Fruit fly (Drosophila melanogaster) whole organism, embryonic: ENCODE results near the gene CG33795.

ENCODE experiments used
- Atf3 ChIP-seq: fragments of 200-800 bp; sonication (Bioruptor generic); optimal IDR thresholded peaks from 3 replicates; lab custom pipeline; 2016; ENCODE audit warnings: missing biosample characterization, missing genetic modification characterization
- Atf6 ChIP-seq: fragments of 200-800 bp; sonication (Bioruptor generic); IDR thresholded peaks from 2 replicates; pipeline ENCODE4 v1.3.6; 2022; ENCODE audit warnings: missing biosample characterization, missing genetic modification characterization
- B-H2 ChIP-seq: fragments of 200-800 bp; sonication (Bioruptor generic); optimal IDR thresholded peaks from 2 replicates; lab custom pipeline; 2018; ENCODE audit warnings: missing biosample characterization, mild to moderate bottlenecking, missing genetic modification characterization
- CG10209 ChIP-seq: fragments of 200-800 bp; sonication (Bioruptor generic); optimal IDR thresholded peaks from 3 replicates; lab custom pipeline; 2017; ENCODE audit warnings: missing biosample characterization, mild to moderate bottlenecking, missing genetic modification characterization, missing genetic modification reagents
- CG1603 ChIP-seq: fragments of 200-800 bp; sonication (Bioruptor generic); optimal IDR thresholded peaks from 2 replicates; lab custom pipeline; 2019; ENCODE audit warnings: missing biosample characterization, mild to moderate bottlenecking, missing genetic modification characterization, moderate library complexity
- CG16813 ChIP-seq: fragments of 200-800 bp; sonication (Bioruptor generic); IDR thresholded peaks from 3 replicates; pipeline ENCODE4 v1.3.6; 2022; ENCODE audit warnings: missing biosample characterization, missing genetic modification characterization; ENCODE audit not compliant: partially characterized antibody
- CG31365 ChIP-seq: fragments of 200-800 bp; sonication (Bioruptor generic); optimal IDR thresholded peaks from 2 replicates; lab custom pipeline; 2018; ENCODE audit warnings: missing biosample characterization, mild to moderate bottlenecking, missing genetic modification characterization
- CG33213 ChIP-seq: fragments of 200-800 bp; sonication (Bioruptor generic); optimal IDR thresholded peaks from 3 replicates; lab custom pipeline; 2016; ENCODE audit warnings: missing biosample characterization, missing genetic modification characterization
- CG3838 ChIP-seq: fragments of 200-800 bp; sonication (Bioruptor generic); optimal IDR thresholded peaks from 3 replicates; lab custom pipeline; 2016; ENCODE audit warnings: missing biosample characterization, missing genetic modification characterization
- CG42726 ChIP-seq: fragments of 200-800 bp; sonication (Bioruptor generic); IDR thresholded peaks from 2 replicates; pipeline ENCODE4 v1.3.6; 2022; ENCODE audit warnings: missing biosample characterization, missing genetic modification characterization; ENCODE audit not compliant: partially characterized antibody
- CG4282 ChIP-seq: fragments of 200-800 bp; sonication (Bioruptor generic); optimal IDR thresholded peaks from 2 replicates; lab custom pipeline; 2016; ENCODE audit warnings: missing biosample characterization, missing genetic modification characterization
- CG6683 ChIP-seq: fragments of 200-800 bp; sonication (Bioruptor generic); optimal IDR thresholded peaks from 2 replicates; lab custom pipeline; 2017; ENCODE audit warnings: missing biosample characterization, mild to moderate bottlenecking, missing genetic modification characterization, missing genetic modification reagents
- CG7745 ChIP-seq: fragments of 200-800 bp; sonication (Bioruptor generic); optimal IDR thresholded peaks from 2 replicates; lab custom pipeline; 2018; ENCODE audit warnings: missing biosample characterization, mild to moderate bottlenecking, missing genetic modification characterization, moderate library complexity
- CG9932 ChIP-seq: fragments of 200-800 bp; sonication (Bioruptor generic); IDR thresholded peaks from 2 replicates; pipeline ENCODE4 v1.3.6; 2022; ENCODE audit warnings: missing biosample characterization, missing genetic modification characterization
- D ChIP-seq, 2 experiments: fragments of 200-800 bp in 1 of 2; fragments of >200 bp in 1 of 2; sonication (Bioruptor generic) in 1 of 2; optimal IDR thresholded peaks; 2 replicates in 1 of 2; 3 replicates in 1 of 2; lab custom pipeline; 2017; ENCODE audit warnings: mild to moderate bottlenecking in 1 of 2, missing biosample characterization in 1 of 2, missing genetic modification characterization in 1 of 2, missing genetic modification reagents in 1 of 2
- Deaf1 ChIP-seq: fragments of 200-800 bp; optimal IDR thresholded peaks from 3 replicates; lab custom pipeline; 2019; ENCODE audit warnings: missing biosample characterization, mild to moderate bottlenecking, missing genetic modification characterization, moderate library complexity
- Gsc ChIP-seq: fragments of 200-800 bp; sonication (Bioruptor generic); IDR thresholded peaks from 2 replicates; pipeline ENCODE4 v1.3.6; 2022; ENCODE audit warnings: missing biosample characterization, missing genetic modification characterization
- HLH4C ChIP-seq: fragments of 200-800 bp; sonication (Bioruptor generic); IDR thresholded peaks from 3 replicates; pipeline ENCODE4 v1.3.6; 2022; ENCODE audit warnings: missing biosample characterization, missing genetic modification characterization; ENCODE audit not compliant: partially characterized antibody
- HLHmδ ChIP-seq: fragments of 200-800 bp; sonication (Bioruptor generic); optimal IDR thresholded peaks from 2 replicates; lab custom pipeline; 2018; ENCODE audit warnings: missing biosample characterization, mild to moderate bottlenecking, missing genetic modification characterization, moderate library complexity
- Hmr ChIP-seq: fragments of 200-800 bp; sonication (Bioruptor generic); optimal IDR thresholded peaks from 3 replicates; lab custom pipeline; 2017; ENCODE audit warnings: mild to moderate bottlenecking, missing biosample characterization, missing genetic modification reagents, missing genetic modification characterization
- Jarid2 ChIP-seq: fragments of 200-800 bp; sonication (Bioruptor generic); optimal IDR thresholded peaks from 3 replicates; lab custom pipeline; 2017; ENCODE audit warnings: mild to moderate bottlenecking, missing biosample characterization, missing genetic modification reagents, missing genetic modification characterization
- MBD-R2 ChIP-seq: fragments of 200-800 bp; sonication (Bioruptor generic); IDR thresholded peaks from 2 replicates; pipeline ENCODE4 v1.3.6; 2022; ENCODE audit warnings: missing biosample characterization, missing genetic modification characterization
- NFAT ChIP-seq: fragments of 200-800 bp; sonication (Bioruptor generic); IDR thresholded peaks from 2 replicates; pipeline ENCODE4 v1.3.6; 2022; ENCODE audit warnings: missing biosample characterization, missing genetic modification characterization
- Nf-YC ChIP-seq: fragments of 200-800 bp; optimal IDR thresholded peaks from 3 replicates; lab custom pipeline; 2019; ENCODE audit warnings: missing biosample characterization, mild to moderate bottlenecking, missing genetic modification characterization, moderate library complexity
- NfI ChIP-seq: fragments of 200-800 bp; sonication (Bioruptor generic); optimal IDR thresholded peaks from 3 replicates; lab custom pipeline; 2018; ENCODE audit warnings: missing biosample characterization, mild to moderate bottlenecking, missing genetic modification characterization, moderate library complexity
- Xrp1 ChIP-seq: fragments of 200-800 bp; sonication (Bioruptor generic); IDR thresholded peaks from 2 replicates; pipeline ENCODE4 v1.3.6; 2022; ENCODE audit warnings: missing biosample characterization, missing genetic modification characterization
- YL-1 ChIP-seq: fragments of 200-800 bp; sonication (Bioruptor generic); optimal IDR thresholded peaks from 3 replicates; lab custom pipeline; 2017; ENCODE audit warnings: missing biosample characterization, mild to moderate bottlenecking, missing genetic modification characterization
- btn ChIP-seq: fragments of 200-800 bp; sonication (Bioruptor generic); optimal IDR thresholded peaks from 2 replicates; lab custom pipeline; 2016; ENCODE audit warnings: missing biosample characterization, missing genetic modification characterization
- cwo ChIP-seq: fragments of 200-800 bp; sonication (Bioruptor generic); optimal IDR thresholded peaks from 3 replicates; lab custom pipeline; 2017; ENCODE audit warnings: missing biosample characterization, missing genetic modification characterization, mild to moderate bottlenecking, moderate library complexity, missing genetic modification reagents
- fd96Cb ChIP-seq: fragments of 200-800 bp; sonication (Bioruptor generic); optimal IDR thresholded peaks from 2 replicates; lab custom pipeline; 2018; ENCODE audit warnings: missing biosample characterization, mild to moderate bottlenecking, missing genetic modification characterization, moderate library complexity
- her ChIP-seq: fragments of 200-800 bp; sonication (Bioruptor generic); optimal IDR thresholded peaks from 2 replicates; lab custom pipeline; 2016; ENCODE audit warnings: missing biosample characterization, missing genetic modification characterization
- insv ChIP-seq, 2 experiments: fragments of 200-800 bp; sonication (Bioruptor generic); optimal IDR thresholded peaks; 3 replicates each; lab custom pipeline; 2016 to 2018; ENCODE audit warnings: missing biosample characterization in 2 of 2, missing genetic modification characterization in 2 of 2
- kni ChIP-seq: fragments of 200-800 bp; sonication (Bioruptor generic); optimal IDR thresholded peaks from 3 replicates; lab custom pipeline; 2017; ENCODE audit warnings: mild to moderate bottlenecking, missing biosample characterization, missing genetic modification reagents, missing genetic modification characterization
- luna ChIP-seq: fragments of 200-800 bp; sonication (Bioruptor generic); optimal IDR thresholded peaks from 2 replicates; lab custom pipeline; 2016; ENCODE audit warnings: missing biosample characterization, missing genetic modification characterization
- nom ChIP-seq: fragments of 200-800 bp; sonication (Bioruptor generic); optimal IDR thresholded peaks from 2 replicates; lab custom pipeline; 2017; ENCODE audit warnings: missing biosample characterization, missing genetic modification characterization, mild to moderate bottlenecking, moderate library complexity, missing genetic modification reagents
- odd ChIP-seq: fragments of 200-800 bp; sonication (Bioruptor generic); optimal IDR thresholded peaks from 2 replicates; lab custom pipeline; 2017; ENCODE audit warnings: missing biosample characterization, mild to moderate bottlenecking, missing genetic modification characterization
- pfk ChIP-seq: fragments of 200-800 bp; sonication (Bioruptor generic); optimal IDR thresholded peaks from 2 replicates; lab custom pipeline; 2018; ENCODE audit warnings: missing biosample characterization, mild to moderate bottlenecking, missing genetic modification characterization, moderate library complexity
- phol ChIP-seq: fragments of 200-800 bp; sonication (Bioruptor generic); optimal IDR thresholded peaks from 3 replicates; lab custom pipeline; 2018; ENCODE audit warnings: missing biosample characterization, mild to moderate bottlenecking, missing genetic modification characterization, moderate library complexity
- pzg ChIP-seq: fragments of 200-800 bp; sonication (Bioruptor generic); optimal IDR thresholded peaks from 3 replicates; lab custom pipeline; 2018; ENCODE audit warnings: missing biosample characterization, mild to moderate bottlenecking, missing genetic modification characterization, moderate library complexity
- run ChIP-seq: fragments of 200-800 bp; sonication (Bioruptor generic); optimal IDR thresholded peaks from 3 replicates; lab custom pipeline; 2018; ENCODE audit warnings: missing biosample characterization, mild to moderate bottlenecking, missing genetic modification characterization
- scrt ChIP-seq: fragments of 200-800 bp; sonication (Bioruptor generic); optimal IDR thresholded peaks from 2 replicates; lab custom pipeline; 2018; ENCODE audit warnings: missing biosample characterization, mild to moderate bottlenecking, missing genetic modification characterization, moderate library complexity
- shn ChIP-seq: fragments of 200-800 bp; sonication (Bioruptor generic); optimal IDR thresholded peaks from 3 replicates; lab custom pipeline; 2016; ENCODE audit warnings: missing biosample characterization, missing genetic modification characterization
- ssp ChIP-seq: fragments of 200-800 bp; sonication (Bioruptor generic); IDR thresholded peaks from 2 replicates; pipeline ENCODE4 v1.3.6; 2022; ENCODE audit warnings: missing biosample characterization, missing genetic modification characterization
- vnd ChIP-seq: fragments of 200-800 bp; sonication (Bioruptor generic); IDR thresholded peaks from 3 replicates; pipeline ENCODE4 v1.3.6; 2022; ENCODE audit warnings: missing biosample characterization, missing genetic modification characterization; ENCODE audit not compliant: partially characterized antibody
- wdn ChIP-seq: fragments of 200-800 bp; sonication (Bioruptor generic); IDR thresholded peaks from 2 replicates; pipeline ENCODE4 v1.3.6; 2022; ENCODE audit warnings: missing biosample characterization, missing genetic modification characterization
- zf30C ChIP-seq: fragments of 200-800 bp; sonication (Bioruptor generic); optimal IDR thresholded peaks from 3 replicates; lab custom pipeline; 2018; ENCODE audit warnings: missing biosample characterization, mild to moderate bottlenecking, missing genetic modification characterization

CG33795 gene

DNA sequence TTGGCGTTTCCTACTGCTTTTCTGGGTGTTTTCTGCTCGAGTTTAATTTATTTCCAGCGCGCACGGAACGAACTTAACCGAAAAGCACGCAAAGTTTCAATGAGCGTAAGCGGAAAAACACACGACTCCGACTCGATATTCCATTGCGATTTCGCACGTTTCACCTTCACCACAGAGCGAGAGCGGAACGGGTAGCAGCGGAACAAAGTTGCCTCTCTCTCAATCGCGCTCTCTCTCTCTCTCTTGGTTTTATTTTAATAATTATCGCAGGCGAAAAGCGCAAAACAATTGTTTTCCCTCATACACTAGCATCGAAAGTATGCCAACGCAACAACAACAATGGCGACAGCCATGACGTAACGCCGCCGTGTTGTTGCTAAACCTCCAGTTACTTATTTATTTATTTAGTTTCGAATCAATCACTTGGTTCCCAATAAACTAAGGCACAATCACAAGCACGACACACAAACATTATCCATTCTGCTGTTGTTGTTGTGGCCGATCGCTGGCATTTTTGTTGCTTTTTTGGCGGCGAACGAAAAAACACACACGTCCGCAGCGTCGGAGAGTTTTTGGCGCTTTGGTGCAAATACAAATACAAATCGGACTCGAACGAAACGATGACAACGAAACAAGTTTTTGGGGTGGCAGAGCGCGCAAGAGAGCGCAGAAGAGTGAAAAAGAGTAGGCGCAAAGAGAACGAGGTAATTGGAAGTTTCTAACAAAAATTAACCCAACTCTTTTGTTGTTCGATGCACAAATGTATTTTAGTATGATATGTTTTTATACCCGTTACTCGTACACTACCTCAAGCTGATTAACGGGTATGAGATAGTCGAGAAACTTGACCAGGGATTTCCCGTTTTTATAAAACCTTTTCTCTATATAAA, 6.8 kb downstream of the CG33795 start, which contains the start of gene CG5151 (continued):
- TF ChIP-seq run (tag; lab: Kevin White, UChicago) = peak; percentile 49
- no peak for TF ChIP-seq CG33213 (GFP tag; lab: Kevin White, UChicago)
- peak; percentile 97 for TF ChIP-seq HLH4C (GFP tag; lab: Robert Waterston, UW)
- no peak for TF ChIP-seq ssp
- no peak for TF ChIP-seq CG6683 (GFP tag; lab: Kevin White, UChicago)
- TF ChIP-seq CG4282 (GFP tag; lab: Kevin White, UChicago) = no peak
- no peak for TF ChIP-seq Atf3 (GFP tag; lab: Kevin White, UChicago)
- TF ChIP-seq wdn (GFP tag; lab: Robert Waterston, UW) = peak; percentile 33; the same call in 1 of the 2 replicates
- no peak for TF ChIP-seq zf30C (GFP tag; lab: Kevin White, UChicago)
- no peak for TF ChIP-seq NfI (GFP tag; lab: Kevin White, UChicago)
- TF ChIP-seq Jarid2 = peak; percentile 87
- peak; percentile 9 for TF ChIP-seq phol (tag; lab: Kevin White, UChicago)
- no peak for TF ChIP-seq insv (GFP tag; optimal IDR thresholded peaks at IDR 0.05; lab: Kevin White, UChicago)
- peak; percentile 14 for TF ChIP-seq B-H2 (GFP tag; lab: Kevin White, UChicago)
- TF ChIP-seq kni (GFP tag; lab: Kevin White, UChicago) = peak; percentile 30
- no peak for TF ChIP-seq CG10209
- TF ChIP-seq NFAT (GFP tag; lab: Robert Waterston, UW) = peak; percentile 49; the same call in 1 of the 2 replicates
- peak; percentile 59 for TF ChIP-seq Deaf1 (tag; lab: Kevin White, UChicago)
- no peak for TF ChIP-seq D (optimal IDR thresholded peaks at IDR 0.05; lab: Kevin White, UChicago)
- TF ChIP-seq D (GFP tag; optimal IDR thresholded peaks at IDR 0.05; lab: Kevin White, UChicago) = no peak
- TF ChIP-seq odd (GFP tag; lab: Kevin White, UChicago) = peak; percentile 18
- TF ChIP-seq CG16813 (GFP tag; lab: Robert Waterston, UW) = peak; percentile 64
- TF ChIP-seq pfk = peak; percentile 93
- no peak for TF ChIP-seq luna (GFP tag; lab: Kevin White, UChicago)
- no peak for TF ChIP-seq pzg
- TF ChIP-seq Xrp1 (GFP tag; lab: Robert Waterston, UW) = no peak; the same call in 1 of the 2 replicates
- peak; percentile 68 for TF ChIP-seq nom (GFP tag; lab: Kevin White, UChicago)
- TF ChIP-seq Atf6 (GFP tag; lab: Robert Waterston, UW) = 0 out of 2 replicates have a peak, but pooled peaks have one; percentile 29
- TF ChIP-seq scrt (GFP tag; lab: Kevin White, UChicago) = peak; percentile 18
- no peak for TF ChIP-seq CG1603 (tag; lab: Kevin White, UChicago)
- TF ChIP-seq fd96Cb = no peak
- peak; percentile 21 for TF ChIP-seq Nf-YC (tag; lab: Kevin White, UChicago)
- TF ChIP-seq CG31365 = peak; percentile 21
- TF ChIP-seq Hmr (GFP tag; lab: Kevin White, UChicago) = peak; percentile 17
- TF ChIP-seq vnd = peak; percentile 75
- no peak for TF ChIP-seq CG7745
- TF ChIP-seq her (GFP tag; lab: Kevin White, UChicago) = no peak
- TF ChIP-seq CG42726 (GFP tag; lab: Robert Waterston, UW) = peak; percentile 38; the same call in 1 of the 2 replicates
- no peak for TF ChIP-seq CG9932 (GFP tag; lab: Robert Waterston, UW)
- no peak for TF ChIP-seq shn (GFP tag; lab: Kevin White, UChicago)
- TF ChIP-seq YL-1 (GFP tag; lab: Kevin White, UChicago) = peak; percentile 51
- peak; percentile 22 for TF ChIP-seq HLHmδ (GFP tag; lab: Kevin White, UChicago)
- no peak for TF ChIP-seq btn (GFP tag; lab: Kevin White, UChicago)
- TF ChIP-seq Gsc (GFP tag; lab: Robert Waterston, UW) = no peak
- 0 out of 2 replicates have a peak, but pooled peaks have one; percentile 8 for TF ChIP-seq MBD-R2 (GFP tag; lab: Robert Waterston, UW)
- TF ChIP-seq cwo (GFP tag; lab: Kevin White, UChicago) = peak; percentile 53
- TF ChIP-seq CG3838 = peak; percentile 11
